Worm (Caenorhabditis elegans) whole organism, late embryonic: ENCODE measurements around the gene C15H9.2.

Experiments
- C08G9.2 ChIP-seq: sonication (generic microtip); optimal IDR thresholded peaks from 2 replicates; lab custom pipeline; 2016; ENCODE audit warnings: mild to moderate bottlenecking, missing genetic modification characterization, moderate library complexity, missing compliant biosample characterization
- T23F11.4 ChIP-seq: fragments of 200-800 bp; sonication (Bioruptor generic); optimal IDR thresholded peaks from 2 replicates; lab custom pipeline; 2018; ENCODE audit warnings: mild to moderate bottlenecking, missing genetic modification characterization, missing compliant biosample characterization
- Y22D7AL.16 ChIP-seq: sonication (generic microtip); optimal IDR thresholded peaks from 2 replicates; lab custom pipeline; 2016; ENCODE audit warnings: missing genetic modification characterization, missing compliant biosample characterization
- ama-1 ChIP-seq: fragments of 150-350 bp; optimal IDR thresholded peaks from 2 replicates; lab custom pipeline; 2014
- ceh-14 ChIP-seq: sonication (generic microtip); optimal IDR thresholded peaks from 2 replicates; lab custom pipeline; 2016; ENCODE audit warnings: missing genotype, missing genetic modification characterization, missing compliant biosample characterization
- ceh-18 ChIP-seq: sonication (generic microtip); optimal IDR thresholded peaks from 2 replicates; lab custom pipeline; 2016; ENCODE audit warnings: missing genetic modification characterization, missing compliant biosample characterization
- ceh-22 ChIP-seq: sonication (generic microtip); optimal IDR thresholded peaks from 2 replicates; lab custom pipeline; 2017; ENCODE audit warnings: missing biosample characterization, missing genetic modification characterization
- ceh-31 ChIP-seq: sonication (generic microtip); optimal IDR thresholded peaks from 2 replicates; lab custom pipeline; 2016; ENCODE audit warnings: missing genetic modification characterization, missing compliant biosample characterization
- ceh-34 ChIP-seq: sonication (generic microtip); optimal IDR thresholded peaks from 2 replicates; lab custom pipeline; 2016; ENCODE audit warnings: mild to moderate bottlenecking, missing genetic modification characterization, missing compliant biosample characterization
- ceh-45 ChIP-seq: fragments of 200-800 bp; sonication (Bioruptor generic); IDR thresholded peaks from 2 replicates; pipeline ENCODE4 v1.3.6; 2022; ENCODE audit warnings: missing genetic modification reagents, missing genetic modification characterization, missing compliant biosample characterization
- ceh-48 ChIP-seq: sonication (generic microtip); optimal IDR thresholded peaks from 2 replicates; lab custom pipeline; 2016; ENCODE audit warnings: missing genetic modification characterization, inconsistent platforms, missing compliant biosample characterization
- ceh-6 ChIP-seq: fragments of 200-800 bp; sonication (Bioruptor generic); optimal IDR thresholded peaks from 2 replicates; lab custom pipeline; 2018; ENCODE audit warnings: mild to moderate bottlenecking, missing genetic modification characterization, missing compliant biosample characterization
- ceh-9 ChIP-seq: sonication (generic microtip); optimal IDR thresholded peaks from 2 replicates; lab custom pipeline; 2016; ENCODE audit warnings: mild to moderate bottlenecking, missing genetic modification characterization, inconsistent platforms, missing compliant biosample characterization
- che-1 ChIP-seq: sonication (generic microtip); optimal IDR thresholded peaks from 2 replicates; lab custom pipeline; 2016; ENCODE audit warnings: mild to moderate bottlenecking, missing genetic modification characterization, missing compliant biosample characterization
- dve-1 ChIP-seq: sonication (generic microtip); optimal IDR thresholded peaks from 2 replicates; lab custom pipeline; 2017; ENCODE audit warnings: antibody characterized with exemption, mild to moderate bottlenecking, missing genetic modification characterization, missing compliant biosample characterization
- elt-2 ChIP-seq: sonication (generic microtip); optimal IDR thresholded peaks from 2 replicates; lab custom pipeline; 2016; ENCODE audit warnings: missing genetic modification reagents, missing genetic modification characterization, missing compliant biosample characterization
- eyg-1 ChIP-seq: sonication (generic microtip); optimal IDR thresholded peaks from 2 replicates; lab custom pipeline; 2016; ENCODE audit warnings: missing genotype, missing genetic modification characterization, missing compliant biosample characterization
- fkh-6 ChIP-seq: sonication (generic microtip); optimal IDR thresholded peaks from 2 replicates; lab custom pipeline; 2016; ENCODE audit warnings: missing genetic modification characterization, missing compliant biosample characterization
- hlh-13 ChIP-seq: fragments of 200-800 bp; sonication (Bioruptor generic); optimal IDR thresholded peaks from 2 replicates; lab custom pipeline; 2018; ENCODE audit warnings: mild to moderate bottlenecking, missing genetic modification characterization, missing compliant biosample characterization
- hlh-30 ChIP-seq: sonication (generic microtip); optimal IDR thresholded peaks from 2 replicates; lab custom pipeline; 2017; ENCODE audit warnings: antibody characterized with exemption, missing genetic modification characterization, missing compliant biosample characterization; ENCODE audit not compliant: insufficient read depth
- hlh-6 ChIP-seq: sonication (generic microtip); optimal IDR thresholded peaks from 2 replicates; lab custom pipeline; 2016; ENCODE audit warnings: missing genotype, missing genetic modification characterization, missing compliant biosample characterization
- hlh-8 ChIP-seq: sonication (generic microtip); optimal IDR thresholded peaks from 2 replicates; lab custom pipeline; 2016; ENCODE audit warnings: missing genotype, missing genetic modification characterization, missing compliant biosample characterization
- lim-6 ChIP-seq: sonication (generic microtip); optimal IDR thresholded peaks from 2 replicates; lab custom pipeline; 2016; ENCODE audit warnings: missing genetic modification characterization, missing compliant biosample characterization
- lin-11 ChIP-seq: fragments of 200-800 bp; sonication (Bioruptor generic); optimal IDR thresholded peaks from 2 replicates; lab custom pipeline; 2018; ENCODE audit warnings: mild to moderate bottlenecking, missing genetic modification characterization, missing compliant biosample characterization
- mec-3 ChIP-seq: sonication (generic microtip); optimal IDR thresholded peaks from 2 replicates; lab custom pipeline; 2016; ENCODE audit warnings: borderline replicate concordance, missing genetic modification characterization, missing compliant biosample characterization
- nfya-1 ChIP-seq: sonication (generic microtip); optimal IDR thresholded peaks from 2 replicates; lab custom pipeline; 2017; ENCODE audit warnings: missing genetic modification characterization, mild to moderate bottlenecking, missing compliant biosample characterization, antibody characterized with exemption, moderate library complexity
- nhr-11 ChIP-seq: fragments of 150-350 bp; optimal IDR thresholded peaks from 2 replicates; lab custom pipeline; 2014; ENCODE audit warnings: missing biosample characterization, missing genetic modification characterization
- nhr-232 ChIP-seq: sonication (generic microtip); optimal IDR thresholded peaks from 2 replicates; lab custom pipeline; 2016; ENCODE audit warnings: missing genetic modification characterization, missing compliant biosample characterization
- odd-2 ChIP-seq: sonication (generic microtip); optimal IDR thresholded peaks from 2 replicates; lab custom pipeline; 2017; ENCODE audit warnings: antibody characterized with exemption, mild to moderate bottlenecking, missing genetic modification characterization, missing compliant biosample characterization
- pat-9 ChIP-seq: fragments of 200-800 bp; sonication (Bioruptor generic); optimal IDR thresholded peaks from 2 replicates; lab custom pipeline; 2018; ENCODE audit warnings: mild to moderate bottlenecking, missing genetic modification characterization, moderate library complexity, missing compliant biosample characterization
- pax-1 ChIP-seq: fragments of 150-350 bp; optimal IDR thresholded peaks from 2 replicates; lab custom pipeline; 2014; ENCODE audit warnings: missing biosample characterization, missing genetic modification characterization
- pha-2 ChIP-seq: sonication (generic microtip); optimal IDR thresholded peaks from 2 replicates; lab custom pipeline; 2017; ENCODE audit warnings: mild to moderate bottlenecking, missing genetic modification characterization, missing compliant biosample characterization
- pha-4 ChIP-seq: fragments of 150-350 bp; optimal IDR thresholded peaks from 2 replicates; lab custom pipeline; 2018; ENCODE audit warnings: missing biosample characterization, missing genetic modification reagents, missing genetic modification characterization
- pqm-1 ChIP-seq: sonication (generic microtip); optimal IDR thresholded peaks from 2 replicates; lab custom pipeline; 2016; ENCODE audit warnings: missing genetic modification characterization, missing compliant biosample characterization
- ref-2 ChIP-seq: sonication (generic microtip); optimal IDR thresholded peaks from 2 replicates; lab custom pipeline; 2016; ENCODE audit warnings: missing genetic modification characterization, missing compliant biosample characterization
- syd-9 ChIP-seq: sonication (generic microtip); optimal IDR thresholded peaks from 2 replicates; lab custom pipeline; 2016; ENCODE audit warnings: mild to moderate bottlenecking, missing genetic modification characterization, moderate library complexity, missing compliant biosample characterization
- tbx-2 ChIP-seq: sonication (generic microtip); optimal IDR thresholded peaks from 2 replicates; lab custom pipeline; 2016; ENCODE audit warnings: missing genetic modification characterization, missing compliant biosample characterization
- ttx-3 ChIP-seq: sonication (generic microtip); optimal IDR thresholded peaks from 2 replicates; lab custom pipeline; 2016; ENCODE audit warnings: missing genetic modification reagents, missing genetic modification characterization, missing compliant biosample characterization
- unc-86 ChIP-seq: sonication (generic microtip); optimal IDR thresholded peaks from 2 replicates; lab custom pipeline; 2016; ENCODE audit warnings: missing genetic modification characterization, missing compliant biosample characterization
- zip-5 ChIP-seq: sonication (generic microtip); optimal IDR thresholded peaks from 2 replicates; lab custom pipeline; 2016; ENCODE audit warnings: missing genetic modification characterization, missing compliant biosample characterization
- ztf-16 ChIP-seq: sonication (generic microtip); optimal IDR thresholded peaks from 2 replicates; lab custom pipeline; 2017; ENCODE audit warnings: missing genetic modification characterization, missing compliant biosample characterization

Gene C15H9.2

DNA sequence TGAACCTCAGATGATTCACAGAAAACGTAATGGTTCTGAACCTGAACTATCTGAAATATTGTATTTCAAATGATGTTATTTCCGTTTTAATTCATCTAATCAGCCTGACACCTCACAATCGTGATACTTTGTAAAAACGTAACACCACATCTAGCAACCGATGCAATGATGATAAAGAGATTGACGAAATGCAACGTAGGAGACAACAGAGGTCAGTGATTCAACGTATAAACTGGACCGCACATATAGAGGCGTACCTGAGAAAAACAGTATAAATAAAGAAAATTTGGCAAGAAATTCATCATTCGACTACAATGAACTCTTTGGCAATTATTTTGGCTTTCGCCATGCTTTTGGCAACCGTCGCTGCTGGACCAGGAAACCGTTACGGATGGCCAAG, 33.9 kb upstream of the C15H9.2 start, which contains the start of gene C45B2.2:
C45B2.2 (plus strand) TSS at position 301 of the 400 bp plus-strand sequence.
- no peak for TF ChIP-seq zip-5 (tag; lab: Kevin White, UChicago)
- no peak for TF ChIP-seq ref-2 (tag; lab: Kevin White, UChicago)
- no peak for TF ChIP-seq ceh-34 (tag; lab: Kevin White, UChicago)
- no peak for TF ChIP-seq ceh-18 (tag; lab: Kevin White, UChicago)
- TF ChIP-seq ceh-31 (tag; lab: Kevin White, UChicago) = no peak
- no peak for TF ChIP-seq pha-2 (tag; lab: Kevin White, UChicago)
- TF ChIP-seq mec-3 (tag; lab: Kevin White, UChicago) = no peak
- no peak for TF ChIP-seq pha-4 (tag; lab: Kevin White, UChicago)
- no peak for TF ChIP-seq dve-1 (tag; lab: Kevin White, UChicago)
- TF ChIP-seq ceh-22 (tag; lab: Kevin White, UChicago) = no peak
- TF ChIP-seq lin-11 = no peak
- TF ChIP-seq nfya-1 (tag; lab: Kevin White, UChicago) = no peak
- no peak for TF ChIP-seq ceh-6 (GFP tag; lab: Kevin White, UChicago)
- TF ChIP-seq syd-9 (tag; lab: Kevin White, UChicago) = no peak
- no peak for TF ChIP-seq T23F11.4 (GFP tag; lab: Kevin White, UChicago)
- no peak for TF ChIP-seq unc-86 (tag; lab: Kevin White, UChicago)
- TF ChIP-seq hlh-30 (tag; lab: Kevin White, UChicago) = no peak
- no peak for TF ChIP-seq ztf-16 (tag; lab: Kevin White, UChicago)
- TF ChIP-seq lim-6 (tag; lab: Kevin White, UChicago) = no peak
- TF ChIP-seq Y22D7AL.16 (tag; lab: Kevin White, UChicago) = no peak
- TF ChIP-seq, all 69 proteins: peak for 0

DNA sequence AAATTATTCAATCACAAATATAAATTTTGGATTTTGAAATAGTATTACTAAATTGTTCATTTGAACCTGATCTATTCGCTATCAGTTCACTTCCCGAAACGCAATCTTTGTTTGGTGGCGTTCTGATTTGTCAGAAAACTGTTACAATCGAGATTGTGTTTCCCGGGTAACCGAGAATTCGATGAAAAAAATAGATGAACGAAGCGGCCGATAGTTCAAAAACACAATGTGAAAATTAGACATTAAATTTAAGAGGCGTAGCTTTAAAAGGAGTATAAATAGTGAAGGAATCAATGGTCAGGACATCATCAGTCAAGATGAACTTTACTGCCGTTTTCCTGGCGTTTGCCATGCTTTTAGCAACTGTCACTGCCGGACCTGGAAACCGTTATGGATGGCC, 32.5 kb upstream of the C15H9.2 start, which contains the start of gene C45B2.1:
C45B2.1 (plus strand) TSS at position 301 of the 400 bp plus-strand sequence.
- TF ChIP-seq odd-2 (no peak), ceh-45 (no peak), nhr-232 (tag; lab: Kevin White, UChicago) (no peak), ceh-9 (tag; lab: Kevin White, UChicago) (no peak), eyg-1 (tag; lab: Kevin White, UChicago) (no peak), ceh-22 (tag; lab: Kevin White, UChicago) (no peak), ceh-48 (no peak), ttx-3 (tag; lab: Kevin White, UChicago) (no peak), ama-1 (no peak), hlh-13 (no peak), nhr-11 (tag; lab: Kevin White, UChicago) (no peak)

DNA sequence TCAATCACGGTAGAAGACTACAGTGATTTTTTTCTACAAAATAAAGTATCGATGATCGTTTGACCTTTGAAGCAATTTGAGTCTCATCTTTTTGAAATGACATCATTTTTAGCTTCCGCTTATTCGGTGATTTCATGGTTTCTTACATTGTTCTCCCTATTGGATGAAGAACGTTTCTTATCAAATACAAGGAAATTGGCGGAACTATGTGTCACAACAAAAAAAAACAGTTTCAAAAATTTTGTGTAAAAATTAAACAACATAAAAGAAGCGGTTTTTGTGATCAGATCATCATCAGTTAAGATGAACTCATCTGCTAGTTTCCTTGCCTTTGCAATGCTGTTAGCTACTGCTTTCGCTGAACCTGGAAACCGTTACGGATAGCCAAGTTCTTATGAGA, 30.6 kb upstream of the C15H9.2 start, which contains the start of gene C45B2.8:
C45B2.8 (plus strand) TSS at position 301 of the 400 bp plus-strand sequence.
- TF ChIP-seq tbx-2 (no peak), elt-2 (tag; lab: Kevin White, UChicago) (no peak), ceh-14 (no peak), ttx-3 (tag; lab: Kevin White, UChicago) (no peak), hlh-8 (tag; lab: Kevin White, UChicago) (no peak), unc-86 (tag; lab: Kevin White, UChicago) (no peak), hlh-6 (tag; lab: Kevin White, UChicago) (no peak), ceh-22 (tag; lab: Kevin White, UChicago) (no peak), ceh-31 (tag; lab: Kevin White, UChicago) (no peak), mec-3 (tag; lab: Kevin White, UChicago) (no peak), pax-1 (tag; lab: Kevin White, UChicago) (no peak), pha-4 (tag; lab: Kevin White, UChicago) (no peak)

DNA sequence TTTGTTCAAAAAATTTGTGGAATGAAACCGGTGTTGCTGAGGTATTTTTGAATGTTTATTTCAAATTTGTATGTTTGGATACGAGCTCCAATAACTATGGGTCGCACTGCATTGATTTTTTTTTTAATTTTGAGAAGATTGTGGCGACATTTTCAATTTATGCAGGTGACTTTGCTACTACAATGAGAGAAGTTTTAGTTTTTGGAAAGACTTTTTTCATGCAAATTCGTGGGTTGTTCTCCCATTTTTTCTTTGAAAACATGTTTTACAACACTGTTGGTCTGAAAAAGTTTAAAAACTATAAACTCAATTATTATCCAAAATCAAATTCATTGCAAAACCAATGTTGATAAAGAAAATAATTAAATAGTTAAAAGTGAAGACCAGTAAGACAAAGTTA, 29.6 kb upstream of the C15H9.2 start:
- TF ChIP-seq pat-9 (tag; lab: Kevin White, UChicago) (no peak), ceh-48 (no peak), ztf-16 (tag; lab: Kevin White, UChicago) (no peak), hlh-13 (no peak), ceh-22 (tag; lab: Kevin White, UChicago) (no peak), fkh-6 (tag; lab: Kevin White, UChicago) (no peak), che-1 (no peak), ama-1 (no peak), pqm-1 (tag; lab: Kevin White, UChicago) (no peak), tbx-2 (no peak), C08G9.2 (no peak), lin-11 (no peak), pax-1 (tag; lab: Kevin White, UChicago) (no peak), ceh-31 (tag; lab: Kevin White, UChicago) (no peak), ceh-45 (no peak), eyg-1 (tag; lab: Kevin White, UChicago) (no peak), hlh-6 (tag; lab: Kevin White, UChicago) (no peak), pha-4 (tag; lab: Kevin White, UChicago) (no peak), dve-1 (tag; lab: Kevin White, UChicago) (no peak)
